Worm (Caenorhabditis elegans): ENCODE results near the gene herd-1.

ce11 chrIII:12466310-12466709, 30.0 kb upstream of the herd-1 start, which contains the start of gene pstk-1:
- TF ChIP-seq hlh-30 (tag; optimal IDR thresholded peaks at IDR 0.05; ENCODE audit: insufficient read depth) (no peak), nhr-28 (tag; optimal IDR thresholded peaks at IDR 0.05) (no peak), ZK546.5 (tag; optimal IDR thresholded peaks at IDR 0.05) (no peak), lim-7 (GFP tag; IDR thresholded peaks at IDR 0.05) (no peak), D1046.2 (GFP tag; IDR thresholded peaks at IDR 0.05) (no peak), zfp-2 (tag; optimal IDR thresholded peaks at IDR 0.05) (no peak), pha-4 (GFP tag; IDR thresholded peaks at IDR 0.05) (no peak), pha-4 (tag; optimal IDR thresholded peaks at IDR 0.05) (no peak), nhr-11 (tag; optimal IDR thresholded peaks at IDR 0.05) (no peak), T26A8.4 (GFP tag; IDR thresholded peaks at IDR 0.05) (no peak), skn-1 (tag; optimal IDR thresholded peaks at IDR 0.05) (no peak)

All from whole organism, L4 larva.